Worm (Caenorhabditis elegans) whole organism, mixed stage, embryonic: ENCODE results near the gene srj-29.

Source experiments
- M03D4.4 ChIP-seq: sonication (generic microtip); optimal IDR thresholded peaks from 2 replicates; lab custom pipeline; 2017; ENCODE audit warnings: mild to moderate bottlenecking, missing genetic modification characterization, missing compliant biosample characterization
- bed-3 ChIP-seq: fragments of 200-800 bp; sonication (Bioruptor generic); optimal IDR thresholded peaks from 3 replicates; lab custom pipeline; 2018; ENCODE audit warnings: mild to moderate bottlenecking, missing genetic modification characterization, moderate library complexity, missing compliant biosample characterization
- blmp-1 ChIP-seq: fragments of 150-350 bp; optimal IDR thresholded peaks from 2 replicates; lab custom pipeline; 2014; ENCODE audit warnings: missing biosample characterization, missing genetic modification characterization
- ceh-39 ChIP-seq: fragments of 150-350 bp; optimal IDR thresholded peaks from 2 replicates; lab custom pipeline; 2014; ENCODE audit warnings: missing biosample characterization, missing genetic modification characterization
- ceh-83 ChIP-seq: fragments of 200-800 bp; sonication (Bioruptor generic); optimal IDR thresholded peaks from 2 replicates; lab custom pipeline; 2018; ENCODE audit warnings: mild to moderate bottlenecking, missing genetic modification characterization, missing compliant biosample characterization
- ces-1 ChIP-seq: fragments of 150-350 bp; optimal IDR thresholded peaks from 2 replicates; lab custom pipeline; 2014; ENCODE audit warnings: missing biosample characterization, missing genetic modification reagents, missing genetic modification characterization
- cnd-1 ChIP-seq: fragments of 200-800 bp; sonication (Bioruptor generic); optimal IDR thresholded peaks from 2 replicates; lab custom pipeline; 2018; ENCODE audit warnings: mild to moderate bottlenecking, missing genetic modification characterization, missing compliant biosample characterization
- drap-1 ChIP-seq: fragments of 200-800 bp; sonication (Bioruptor generic); optimal IDR thresholded peaks from 3 replicates; lab custom pipeline; 2018; ENCODE audit warnings: mild to moderate bottlenecking, missing genetic modification characterization, missing compliant biosample characterization
- elt-3 ChIP-seq: fragments of 150-350 bp; optimal IDR thresholded peaks from 2 replicates; lab custom pipeline; 2014; ENCODE audit warnings: missing biosample characterization, missing genetic modification characterization
- flh-1 ChIP-seq: fragments of 200-800 bp; sonication (Bioruptor generic); optimal IDR thresholded peaks from 2 replicates; lab custom pipeline; 2018; ENCODE audit warnings: mild to moderate bottlenecking, missing genetic modification characterization, moderate library complexity, missing compliant biosample characterization
- ham-2 ChIP-seq: fragments of 200-800 bp; sonication (Bioruptor generic); optimal IDR thresholded peaks from 2 replicates; lab custom pipeline; 2018; ENCODE audit warnings: mild to moderate bottlenecking, missing genetic modification characterization, missing compliant biosample characterization
- lin-13 ChIP-seq: fragments of 150-350 bp; optimal IDR thresholded peaks from 2 replicates; lab custom pipeline; 2014; ENCODE audit warnings: missing biosample characterization, missing genetic modification characterization
- lin-32 ChIP-seq: fragments of 200-800 bp; sonication (Bioruptor generic); optimal IDR thresholded peaks from 2 replicates; lab custom pipeline; 2018; ENCODE audit warnings: mild to moderate bottlenecking, missing genetic modification characterization, missing compliant biosample characterization
- lsy-2 ChIP-seq: fragments of 150-350 bp; optimal IDR thresholded peaks from 2 replicates; lab custom pipeline; 2014; ENCODE audit warnings: missing biosample characterization, missing genetic modification characterization
- mls-2 ChIP-seq: sonication (generic microtip); optimal IDR thresholded peaks from 2 replicates; lab custom pipeline; 2016; ENCODE audit warnings: mild to moderate bottlenecking, missing genetic modification characterization, moderate library complexity, missing compliant biosample characterization
- nhr-12 ChIP-seq: fragments of 150-350 bp; optimal IDR thresholded peaks from 2 replicates; lab custom pipeline; 2014; ENCODE audit warnings: missing biosample characterization, missing genetic modification characterization
- nhr-2 ChIP-seq: fragments of 150-350 bp; optimal IDR thresholded peaks from 2 replicates; lab custom pipeline; 2014; ENCODE audit warnings: missing biosample characterization, missing genetic modification characterization
- nhr-28 ChIP-seq: fragments of 150-350 bp; optimal IDR thresholded peaks from 2 replicates; lab custom pipeline; 2014; ENCODE audit warnings: missing biosample characterization, missing genetic modification characterization
- nhr-76 ChIP-seq: sonication (generic microtip); optimal IDR thresholded peaks from 2 replicates; lab custom pipeline; 2017; ENCODE audit warnings: missing biosample characterization, missing genetic modification characterization
- pha-4 ChIP-seq: fragments of 150-350 bp; optimal IDR thresholded peaks from 2 replicates; lab custom pipeline; 2018; ENCODE audit warnings: missing biosample characterization, missing genetic modification reagents, missing genetic modification characterization
- sem-2 ChIP-seq: fragments of 200-800 bp; sonication (Bioruptor generic); optimal IDR thresholded peaks from 2 replicates; lab custom pipeline; 2018; ENCODE audit warnings: mild to moderate bottlenecking, missing genetic modification characterization, missing compliant biosample characterization
- snpc-4 ChIP-seq: fragments of 150-350 bp; optimal IDR thresholded peaks from 2 replicates; lab custom pipeline; 2014; ENCODE audit warnings: missing biosample characterization, missing genetic modification characterization
- tbx-8 ChIP-seq: fragments of 200-800 bp; sonication (Bioruptor generic); optimal IDR thresholded peaks from 2 replicates; lab custom pipeline; 2018; ENCODE audit warnings: mild to moderate bottlenecking, missing genetic modification characterization, moderate library complexity, missing compliant biosample characterization
- zip-8 ChIP-seq: fragments of 150-350 bp; optimal IDR thresholded peaks from 2 replicates; lab custom pipeline; 2014; ENCODE audit warnings: missing biosample characterization, missing genetic modification characterization
- ztf-11 ChIP-seq: fragments of 150-350 bp; optimal IDR thresholded peaks from 2 replicates; lab custom pipeline; 2014; ENCODE audit warnings: missing biosample characterization, missing genetic modification characterization

Gene srj-29

ce11 chrV:16120922-16121321 is 45.5 kb downstream of the srj-29 start, which contains the start of gene skr-3:
skr-3 (plus strand) TSS chrV:16121084.
- TF ChIP-seq ceh-39 (no peak), nhr-12 (tag; lab: Kevin White, UChicago) (no peak), lin-32 (GFP tag; lab: Kevin White, UChicago) (no peak), flh-1 (GFP tag; lab: Kevin White, UChicago) (no peak), drap-1 (GFP tag; lab: Kevin White, UChicago) (no peak), pha-4 (no peak), ces-1 (GFP tag; lab: Kevin White, UChicago) (no peak), ztf-11 (tag; lab: Kevin White, UChicago) (no peak), nhr-2 (no peak), tbx-8 (GFP tag; lab: Kevin White, UChicago) (no peak), sem-2 (GFP tag; lab: Kevin White, UChicago) (no peak), bed-3 (GFP tag; lab: Kevin White, UChicago) (no peak), ham-2 (no peak), mls-2 (tag; lab: Kevin White, UChicago) (no peak), zip-8 (tag; lab: Kevin White, UChicago) (no peak), elt-3 (tag; lab: Kevin White, UChicago) (no peak), cnd-1 (tag; lab: Kevin White, UChicago) (no peak), ceh-83 (GFP tag; lab: Kevin White, UChicago) (no peak)
- TF ChIP-seq, all 35 proteins: peak for 0

- TF ChIP-seq zip-8 (tag; lab: Kevin White, UChicago) = no peak
- TF ChIP-seq flh-1 (GFP tag; lab: Kevin White, UChicago) = no peak
- TF ChIP-seq blmp-1 (tag; lab: Kevin White, UChicago) = no peak
- TF ChIP-seq lin-13 (tag; lab: Kevin White, UChicago) = no peak
- TF ChIP-seq M03D4.4 (tag; lab: Kevin White, UChicago) = no peak
- no peak for TF ChIP-seq cnd-1 (tag; lab: Kevin White, UChicago)
- no peak for TF ChIP-seq nhr-76 (tag; lab: Kevin White, UChicago)
- no peak for TF ChIP-seq drap-1 (GFP tag; lab: Kevin White, UChicago)
- TF ChIP-seq lin-32 (GFP tag; lab: Kevin White, UChicago) = no peak
- no peak for TF ChIP-seq snpc-4 (tag; lab: Kevin White, UChicago)
- no peak for TF ChIP-seq ztf-11 (tag; lab: Kevin White, UChicago)
- no peak for TF ChIP-seq bed-3 (GFP tag; lab: Kevin White, UChicago)
- TF ChIP-seq lsy-2 (tag; lab: Kevin White, UChicago) = no peak
Observed at ce11 chrV:16121451-16121850, 46.0 kb downstream of the srj-29 start.

- TF ChIP-seq nhr-28 (tag; lab: Kevin White, UChicago) = no peak
- TF ChIP-seq lin-13 (tag; lab: Kevin White, UChicago) = no peak
- no peak for TF ChIP-seq lsy-2 (tag; lab: Kevin White, UChicago)
- TF ChIP-seq ztf-11 (tag; lab: Kevin White, UChicago) = no peak
Observed at ce11 chrV:16124739-16125138, 49.3 kb downstream of the srj-29 start, which contains the start of gene nhr-111. nhr-111 (minus strand) TSS chrV:16124839.
